Fruit fly (Drosophila melanogaster): ENCODE results near the gene CG7714.

CG7714 gene

dm6 chr3R:18694952-18695351, 31.3 kb downstream of the CG7714 start, which contains the start of gene CG34282:
TSS of gene CG34282 (plus strand) at chr3R:18695252.
- no peak for TF ChIP-seq CG4496 (GFP tag; IDR thresholded peaks at IDR 0.05)
- TF ChIP-seq Ets98B (GFP tag; IDR thresholded peaks at IDR 0.05) = no peak
- no peak for TF ChIP-seq CG12605 (GFP tag; IDR thresholded peaks at IDR 0.05)
- no peak for TF ChIP-seq CG14655 (GFP tag; optimal IDR thresholded peaks at IDR 0.05)
- no peak for TF ChIP-seq CG10348 (GFP tag; IDR thresholded peaks at IDR 0.05)

DNA sequence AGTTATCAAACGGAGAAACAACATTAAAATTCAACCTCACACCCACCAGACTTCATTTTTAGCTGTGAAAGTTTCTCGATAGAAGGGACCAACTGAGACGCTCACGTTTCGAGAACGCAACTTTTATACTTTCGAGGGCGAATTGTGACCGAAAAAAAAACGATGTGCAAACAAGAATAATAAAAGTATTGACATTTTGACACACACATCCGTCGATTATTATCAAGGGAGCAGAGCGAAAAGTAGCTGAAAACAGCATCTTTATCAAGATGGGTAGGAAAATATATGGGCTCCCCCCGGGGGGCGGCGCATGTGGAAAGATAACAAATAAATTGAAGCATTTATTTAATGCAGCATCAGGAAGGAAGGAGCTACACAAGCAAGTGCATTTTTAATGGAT, 32.6 kb downstream of the CG7714 start, which contains the start of gene CG14300:
Gene CG14300, minus strand, starts transcription at position 101 of the 400 bp plus-strand sequence.
- no peak for TF ChIP-seq CG12605 (GFP tag; IDR thresholded peaks at IDR 0.05)
- no peak for TF ChIP-seq CG14655 (GFP tag; optimal IDR thresholded peaks at IDR 0.05)
- TF ChIP-seq CG4496 (GFP tag; IDR thresholded peaks at IDR 0.05) = no peak
- no peak for TF ChIP-seq CG10348 (GFP tag; IDR thresholded peaks at IDR 0.05)
- TF ChIP-seq CG8159 (tag; optimal IDR thresholded peaks at IDR 0.05) = no peak
- no peak for TF ChIP-seq Snoo (tag; optimal IDR thresholded peaks at IDR 0.05)
- TF ChIP-seq CG15710 (tag; optimal IDR thresholded peaks at IDR 0.05) = no peak
- TF ChIP-seq EcR (GFP tag; optimal IDR thresholded peaks at IDR 0.05) = no peak
- TF ChIP-seq CG8301 (tag; optimal IDR thresholded peaks at IDR 0.05) = no peak
- TF ChIP-seq gl (tag; optimal IDR thresholded peaks at IDR 0.05) = no peak
- no peak for TF ChIP-seq fd96Ca (GFP tag; IDR thresholded peaks at IDR 0.05)
- TF ChIP-seq CG13204 (GFP tag; optimal IDR thresholded peaks at IDR 0.05) = no peak
- no peak for TF ChIP-seq D1 (tag; optimal IDR thresholded peaks at IDR 0.05)
- TF ChIP-seq Pif1B (GFP tag; optimal IDR thresholded peaks at IDR 0.05) = no peak
- TF ChIP-seq CG9948 (tag; optimal IDR thresholded peaks at IDR 0.05) = no peak
- no peak for TF ChIP-seq rn (GFP tag; IDR thresholded peaks at IDR 0.05)
- TF ChIP-seq CG32121 (GFP tag; IDR thresholded peaks at IDR 0.05) = no peak
- no peak for TF ChIP-seq CG17806 (tag; optimal IDR thresholded peaks at IDR 0.05)
- TF ChIP-seq Ets98B (GFP tag; IDR thresholded peaks at IDR 0.05) = no peak

DNA sequence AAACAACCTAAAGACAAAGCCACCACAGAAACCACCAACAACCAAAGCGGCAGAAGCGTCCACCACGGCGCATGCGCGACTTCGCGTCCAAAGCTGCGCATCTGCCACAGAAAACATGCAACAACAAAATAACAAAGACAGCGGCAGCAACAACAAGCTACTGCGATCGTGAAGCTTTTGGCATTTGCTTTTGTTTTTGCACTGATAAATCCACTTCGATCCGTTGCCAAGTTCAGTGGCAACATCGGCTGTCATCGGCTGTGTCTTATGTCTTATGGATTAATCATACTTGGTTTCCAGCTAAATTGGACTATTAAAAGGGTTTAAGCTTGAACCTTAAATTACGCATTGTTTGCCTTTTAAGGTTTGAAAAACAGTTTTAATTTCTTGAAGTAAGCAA, 33.6 kb downstream of the CG7714 start, which contains the start of gene Muc91C:
Gene Muc91C, minus strand, starts transcription at position 101 of the 400 bp plus-strand sequence.
- TF ChIP-seq rn (GFP tag; IDR thresholded peaks at IDR 0.05) (no peak), Pif1A (GFP tag; optimal IDR thresholded peaks at IDR 0.05) (no peak), CG34367 (tag; optimal IDR thresholded peaks at IDR 0.05) (no peak), Ets98B (GFP tag; IDR thresholded peaks at IDR 0.05) (no peak), CG12605 (GFP tag; IDR thresholded peaks at IDR 0.05) (no peak), CG9948 (tag; optimal IDR thresholded peaks at IDR 0.05) (no peak), Snoo (tag; optimal IDR thresholded peaks at IDR 0.05) (no peak), gl (tag; optimal IDR thresholded peaks at IDR 0.05) (no peak), Pif1B (GFP tag; optimal IDR thresholded peaks at IDR 0.05) (no peak), CG32121 (GFP tag; IDR thresholded peaks at IDR 0.05) (no peak), CG8301 (tag; optimal IDR thresholded peaks at IDR 0.05) (no peak)

- TF ChIP-seq CG4496 (GFP tag; IDR thresholded peaks at IDR 0.05) (no peak), fd96Ca (GFP tag; IDR thresholded peaks at IDR 0.05) (no peak), CG34367 (tag; optimal IDR thresholded peaks at IDR 0.05) (no peak), Ets98B (GFP tag; IDR thresholded peaks at IDR 0.05) (no peak), EcR (GFP tag; optimal IDR thresholded peaks at IDR 0.05) (no peak), CG12605 (GFP tag; IDR thresholded peaks at IDR 0.05) (no peak), gl (tag; optimal IDR thresholded peaks at IDR 0.05) (no peak), CG32121 (GFP tag; IDR thresholded peaks at IDR 0.05) (no peak), rn (GFP tag; IDR thresholded peaks at IDR 0.05) (no peak)
Measured at dm6 chr3R:18681054-18681453, 45.2 kb downstream of the CG7714 start.

DNA sequence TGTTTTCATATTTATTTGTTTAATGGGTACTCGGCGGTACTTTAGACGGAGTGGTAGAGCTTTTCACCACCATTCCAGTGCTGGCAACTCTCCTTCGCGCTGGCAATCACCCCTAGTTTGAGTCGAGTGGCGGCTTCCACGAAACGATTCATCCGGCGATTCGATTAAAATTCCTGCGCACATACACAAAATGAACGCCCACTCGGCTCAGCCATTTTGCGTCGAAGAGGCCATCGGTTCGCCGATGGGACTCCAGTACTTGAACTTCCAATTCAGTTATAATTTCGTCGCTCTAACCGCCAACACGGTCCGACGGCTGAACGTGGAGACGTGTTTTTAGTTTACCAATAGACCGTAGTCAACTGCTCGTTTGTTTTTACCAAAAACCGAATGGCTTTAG, 45.9 kb downstream of the CG7714 start, which contains the start of the genes CG46318 and ChT:
Gene CG46318, plus strand, starts transcription at position 273 of the 400 bp plus-strand sequence.
Gene ChT, plus strand, starts transcription at position 273 of the 400 bp plus-strand sequence.
- TF ChIP-seq rn (GFP tag; IDR thresholded peaks at IDR 0.05) = no peak
- no peak for TF ChIP-seq gl (tag; optimal IDR thresholded peaks at IDR 0.05)
- TF ChIP-seq EcR (GFP tag; optimal IDR thresholded peaks at IDR 0.05) = no peak
- no peak for TF ChIP-seq CG8301 (tag; optimal IDR thresholded peaks at IDR 0.05)
- no peak for TF ChIP-seq CG32121 (GFP tag; IDR thresholded peaks at IDR 0.05)
- TF ChIP-seq Snoo (tag; optimal IDR thresholded peaks at IDR 0.05) = no peak
- no peak for TF ChIP-seq CG10348 (GFP tag; IDR thresholded peaks at IDR 0.05)
- TF ChIP-seq Pif1A (GFP tag; optimal IDR thresholded peaks at IDR 0.05) = no peak
- TF ChIP-seq CG8159 (tag; optimal IDR thresholded peaks at IDR 0.05) = no peak

DNA sequence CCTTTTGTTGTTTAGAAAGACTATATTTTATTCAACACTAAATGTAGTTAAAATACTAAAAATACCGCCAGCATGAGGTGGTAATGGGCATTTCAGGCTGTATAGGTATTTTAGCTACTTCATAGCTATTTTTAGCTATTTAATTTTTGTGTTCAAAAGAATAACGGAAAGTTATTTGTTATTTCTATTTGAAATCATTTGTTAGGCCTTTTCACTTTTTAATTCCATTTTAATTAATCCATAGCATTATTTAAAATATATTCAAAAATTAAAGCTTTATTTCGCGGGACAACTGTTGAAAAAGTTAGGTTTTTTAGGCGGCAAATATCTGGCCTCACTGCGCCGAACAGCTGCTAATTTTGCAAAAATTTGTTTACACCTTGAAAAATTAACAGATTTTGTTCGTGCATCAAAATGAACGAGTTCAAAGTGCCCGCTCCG, 48.7 kb downstream of the CG7714 start, which contains the start of the genes dind and CG7706:
Gene dind, minus strand, starts transcription at position 40 of the 441 bp plus-strand sequence.
Gene CG7706, plus strand, starts transcription at position 319 of the 441 bp plus-strand sequence.
- TF ChIP-seq Pif1A (GFP tag; optimal IDR thresholded peaks at IDR 0.05) (no peak), CG4496 (GFP tag; IDR thresholded peaks at IDR 0.05) (no peak), CG15710 (tag; optimal IDR thresholded peaks at IDR 0.05) (no peak), CG8301 (tag; optimal IDR thresholded peaks at IDR 0.05) (no peak), rn (GFP tag; IDR thresholded peaks at IDR 0.05) (no peak), D1 (tag; optimal IDR thresholded peaks at IDR 0.05) (no peak), CG32121 (GFP tag; IDR thresholded peaks at IDR 0.05) (no peak), Pif1B (GFP tag; optimal IDR thresholded peaks at IDR 0.05) (no peak), fd96Ca (GFP tag; IDR thresholded peaks at IDR 0.05) (no peak), EcR (GFP tag; optimal IDR thresholded peaks at IDR 0.05) (no peak), gl (tag; optimal IDR thresholded peaks at IDR 0.05) (no peak), CG10348 (GFP tag; IDR thresholded peaks at IDR 0.05) (no peak), Ets98B (GFP tag; IDR thresholded peaks at IDR 0.05) (no peak), CG13204 (GFP tag; optimal IDR thresholded peaks at IDR 0.05) (no peak), CG17806 (tag; optimal IDR thresholded peaks at IDR 0.05) (no peak), CG12605 (GFP tag; IDR thresholded peaks at IDR 0.05) (no peak), CG34367 (tag; optimal IDR thresholded peaks at IDR 0.05) (no peak)
